Worm (Caenorhabditis elegans) whole organism, L3 larva: ENCODE data around the gene scl-24.

Experiments used
- elt-2 ChIP-seq: sonication (generic microtip); optimal IDR thresholded peaks from 2 replicates; lab custom pipeline; 2016; ENCODE audit warnings: missing genetic modification reagents, mild to moderate bottlenecking, missing genetic modification characterization, missing compliant biosample characterization
- nhr-12 ChIP-seq: fragments of 150-350 bp; optimal IDR thresholded peaks from 2 replicates; lab custom pipeline; 2014; ENCODE audit warnings: missing biosample characterization, missing genetic modification characterization
- nhr-237 ChIP-seq: fragments of 150-350 bp; optimal IDR thresholded peaks from 2 replicates; lab custom pipeline; 2014; ENCODE audit warnings: missing biosample characterization, missing genetic modification characterization

DNA sequence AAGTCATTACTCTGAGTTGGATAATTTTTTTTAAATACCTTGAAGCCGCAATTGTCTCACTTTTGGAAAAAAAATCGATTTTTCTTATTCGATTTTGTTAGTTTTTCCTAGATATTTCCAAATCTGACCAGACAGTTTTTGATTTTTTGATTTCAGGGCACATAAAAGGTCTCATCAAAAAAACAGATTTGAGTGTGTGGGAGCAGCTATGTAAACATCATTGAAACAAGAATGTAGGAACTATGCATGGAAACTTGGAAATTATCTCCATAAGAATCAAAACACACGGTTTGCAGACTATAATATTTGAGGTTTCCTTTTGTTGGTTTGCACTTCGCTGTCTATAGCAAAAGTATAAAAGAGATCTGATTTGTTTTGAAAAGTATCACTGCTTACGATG lies at the start of gene scl-24:
- TF ChIP-seq nhr-12 (no peak), elt-2 (tag; lab: Kevin White, UChicago) (no peak), nhr-237 (no peak)
